Fruit fly (Drosophila melanogaster) whole organism, embryonic: ENCODE measurements around the gene Kdm5.

Experiments
- Ada2b ChIP-seq: fragments of 200-800 bp; sonication (Bioruptor generic); IDR thresholded peaks from 2 replicates; pipeline ENCODE4 v1.3.6; 2022; ENCODE audit warnings: missing biosample characterization, missing genetic modification characterization
- Asciz ChIP-seq: fragments of 200-800 bp; sonication (Bioruptor generic); optimal IDR thresholded peaks from 2 replicates; lab custom pipeline; 2017; ENCODE audit warnings: missing biosample characterization, mild to moderate bottlenecking, missing genetic modification characterization, missing genetic modification reagents
- B-H1 ChIP-seq: fragments of 200-800 bp; sonication (Bioruptor generic); IDR thresholded peaks from 3 replicates; pipeline ENCODE4 v1.3.6; 2022; ENCODE audit warnings: missing biosample characterization, missing genetic modification characterization
- CG11247 ChIP-seq: fragments of 200-800 bp; sonication (Bioruptor generic); IDR thresholded peaks from 2 replicates; pipeline ENCODE4 v1.3.6; 2022; ENCODE audit warnings: missing biosample characterization, missing genetic modification characterization
- CG11398 ChIP-seq: fragments of 200-800 bp; sonication (Bioruptor generic); optimal IDR thresholded peaks from 2 replicates; lab custom pipeline; 2016; ENCODE audit warnings: missing biosample characterization, missing genetic modification characterization
- CG14667 ChIP-seq: fragments of 200-800 bp; sonication (Bioruptor generic); IDR thresholded peaks from 2 replicates; pipeline ENCODE4 v1.3.6; 2022; ENCODE audit warnings: missing biosample characterization, missing genetic modification characterization
- CG15696 ChIP-seq: fragments of 200-800 bp; sonication (Bioruptor generic); optimal IDR thresholded peaks from 2 replicates; lab custom pipeline; 2019; ENCODE audit warnings: missing biosample characterization, mild to moderate bottlenecking, missing genetic modification characterization, moderate library complexity
- CG16863 ChIP-seq: fragments of 200-800 bp; sonication (Bioruptor generic); optimal IDR thresholded peaks from 3 replicates; lab custom pipeline; 2016; ENCODE audit warnings: missing biosample characterization, missing genetic modification characterization
- CG17829 ChIP-seq: fragments of 200-800 bp; optimal IDR thresholded peaks from 2 replicates; lab custom pipeline; 2019; ENCODE audit warnings: missing biosample characterization, mild to moderate bottlenecking, missing genetic modification characterization, moderate library complexity
- CG2199 ChIP-seq: fragments of 200-800 bp; sonication (Bioruptor generic); IDR thresholded peaks from 3 replicates; pipeline ENCODE4 v1.3.6; 2022; ENCODE audit warnings: missing biosample characterization, missing genetic modification characterization
- CG2875 ChIP-seq: fragments of 200-800 bp; sonication (Bioruptor generic); optimal IDR thresholded peaks from 2 replicates; lab custom pipeline; 2017; ENCODE audit warnings: missing biosample characterization, mild to moderate bottlenecking, missing genetic modification characterization, missing genetic modification reagents
- CG31441 ChIP-seq: fragments of 200-800 bp; sonication (Bioruptor generic); IDR thresholded peaks from 2 replicates; pipeline ENCODE4 v1.3.6; 2022; ENCODE audit warnings: missing biosample characterization, missing genetic modification characterization
- CG34224 ChIP-seq: fragments of 200-800 bp; sonication (Bioruptor generic); IDR thresholded peaks from 3 replicates; pipeline ENCODE4 v1.3.6; 2022; ENCODE audit warnings: missing biosample characterization, missing genetic modification characterization; ENCODE audit not compliant: partially characterized antibody
- CG42726 ChIP-seq: fragments of 200-800 bp; sonication (Bioruptor generic); IDR thresholded peaks from 2 replicates; pipeline ENCODE4 v1.3.6; 2022; ENCODE audit warnings: missing biosample characterization, missing genetic modification characterization; ENCODE audit not compliant: partially characterized antibody
- CG4617 ChIP-seq: fragments of 200-800 bp; sonication (Bioruptor generic); optimal IDR thresholded peaks from 3 replicates; lab custom pipeline; 2016; ENCODE audit warnings: missing biosample characterization, missing genetic modification characterization, borderline replicate concordance
- CG4707 ChIP-seq: fragments of 200-800 bp; sonication (Bioruptor generic); optimal IDR thresholded peaks from 2 replicates; lab custom pipeline; 2018; ENCODE audit warnings: missing biosample characterization, mild to moderate bottlenecking, missing genetic modification characterization, moderate library complexity
- CG4820 ChIP-seq: fragments of 200-800 bp; sonication (Bioruptor generic); optimal IDR thresholded peaks from 3 replicates; lab custom pipeline; 2016; ENCODE audit warnings: missing biosample characterization, missing genetic modification characterization
- CG4854 ChIP-seq: fragments of 200-800 bp; sonication (Bioruptor generic); optimal IDR thresholded peaks from 2 replicates; lab custom pipeline; 2016; ENCODE audit warnings: missing biosample characterization, missing genetic modification characterization, inconsistent platforms
- CG6254 ChIP-seq: fragments of 200-800 bp; sonication (Bioruptor generic); optimal IDR thresholded peaks from 3 replicates; lab custom pipeline; 2017; ENCODE audit warnings: mild to moderate bottlenecking, missing biosample characterization, missing genetic modification reagents, missing genetic modification characterization
- CG6272 ChIP-seq: fragments of 200-800 bp; sonication (Bioruptor generic); IDR thresholded peaks from 2 replicates; pipeline ENCODE4 v1.3.6; 2022; ENCODE audit warnings: missing biosample characterization, missing genetic modification characterization
- CG6683 ChIP-seq: fragments of 200-800 bp; sonication (Bioruptor generic); optimal IDR thresholded peaks from 2 replicates; lab custom pipeline; 2017; ENCODE audit warnings: missing biosample characterization, mild to moderate bottlenecking, missing genetic modification characterization, missing genetic modification reagents
- CG6854 ChIP-seq: fragments of 200-800 bp; sonication (Bioruptor generic); optimal IDR thresholded peaks from 3 replicates; lab custom pipeline; 2017; ENCODE audit warnings: missing biosample characterization, mild to moderate bottlenecking, missing genetic modification characterization
- CG9932 ChIP-seq: fragments of 200-800 bp; sonication (Bioruptor generic); IDR thresholded peaks from 2 replicates; pipeline ENCODE4 v1.3.6; 2022; ENCODE audit warnings: missing biosample characterization, missing genetic modification characterization
- CoRest ChIP-seq: fragments of 200-800 bp; sonication (Bioruptor generic); optimal IDR thresholded peaks from 3 replicates; lab custom pipeline; 2018; ENCODE audit warnings: missing biosample characterization, mild to moderate bottlenecking, missing genetic modification characterization, moderate library complexity
- E2f2 ChIP-seq: fragments of 200-800 bp; sonication (Bioruptor generic); IDR thresholded peaks from 2 replicates; pipeline ENCODE4 v1.3.6; 2022; ENCODE audit warnings: missing biosample characterization, missing genetic modification characterization
- Fer3 ChIP-seq: fragments of 200-800 bp; sonication (Bioruptor generic); optimal IDR thresholded peaks from 2 replicates; lab custom pipeline; 2018; ENCODE audit warnings: missing biosample characterization, mild to moderate bottlenecking, missing genetic modification characterization, moderate library complexity
- Gug ChIP-seq: fragments of 200-800 bp; sonication (Bioruptor generic); IDR thresholded peaks from 4 replicates; pipeline ENCODE4 v1.3.6; 2022; ENCODE audit warnings: missing biosample characterization, missing genetic modification characterization
- HLH3B ChIP-seq: fragments of 200-800 bp; sonication (Bioruptor generic); IDR thresholded peaks from 2 replicates; pipeline ENCODE4 v1.3.6; 2022; ENCODE audit warnings: missing biosample characterization, missing genetic modification characterization
- Hr3 ChIP-seq: fragments of 200-800 bp; sonication (Bioruptor generic); optimal IDR thresholded peaks from 3 replicates; lab custom pipeline; 2016; ENCODE audit warnings: missing biosample characterization, missing genetic modification characterization
- Meics ChIP-seq: fragments of 200-800 bp; sonication (Bioruptor generic); optimal IDR thresholded peaks from 2 replicates; lab custom pipeline; 2017; ENCODE audit warnings: missing biosample characterization, mild to moderate bottlenecking, missing genetic modification characterization
- Myb ChIP-seq: fragments of 200-800 bp; sonication (Bioruptor generic); optimal IDR thresholded peaks from 2 replicates; lab custom pipeline; 2016; ENCODE audit warnings: missing biosample characterization, missing genetic modification characterization
- Nf-YB ChIP-seq: fragments of 200-800 bp; sonication (Bioruptor generic); optimal IDR thresholded peaks from 3 replicates; lab custom pipeline; 2019; ENCODE audit warnings: missing biosample characterization, mild to moderate bottlenecking, missing genetic modification characterization, moderate library complexity
- Ravus ChIP-seq: fragments of 200-800 bp; sonication (Bioruptor generic); IDR thresholded peaks from 2 replicates; pipeline ENCODE4 v1.3.6; 2022; ENCODE audit warnings: missing biosample characterization, missing genetic modification characterization
- Sry-β ChIP-seq: fragments of 200-800 bp; sonication (Bioruptor generic); optimal IDR thresholded peaks from 2 replicates; lab custom pipeline; 2018; ENCODE audit warnings: missing biosample characterization, mild to moderate bottlenecking, missing genetic modification characterization, moderate library complexity
- Sry-δ ChIP-seq: fragments of 200-800 bp; sonication (Bioruptor generic); optimal IDR thresholded peaks from 2 replicates; lab custom pipeline; 2016; ENCODE audit warnings: missing biosample characterization, missing genetic modification characterization
- al ChIP-seq: fragments of 200-800 bp; sonication (Bioruptor generic); IDR thresholded peaks from 2 replicates; pipeline ENCODE4 v1.3.6; 2022; ENCODE audit warnings: missing biosample characterization, missing genetic modification characterization
- bowl ChIP-seq: fragments of 200-800 bp; sonication (Bioruptor generic); IDR thresholded peaks from 2 replicates; pipeline ENCODE4 v1.3.6; 2022; ENCODE audit warnings: missing biosample characterization, missing genetic modification characterization
- en ChIP-seq: fragments of 200-800 bp; sonication (Bioruptor generic); optimal IDR thresholded peaks from 2 replicates; lab custom pipeline; 2016; ENCODE audit warnings: missing biosample characterization, missing genetic modification characterization
- exex ChIP-seq: fragments of 200-800 bp; sonication (Bioruptor generic); optimal IDR thresholded peaks from 4 replicates; lab custom pipeline; 2018; ENCODE audit warnings: missing biosample characterization, mild to moderate bottlenecking, missing genetic modification characterization, moderate library complexity
- fu2 ChIP-seq: fragments of 200-800 bp; sonication (Bioruptor generic); optimal IDR thresholded peaks from 2 replicates; lab custom pipeline; 2016; ENCODE audit warnings: missing biosample characterization, missing genetic modification characterization
- h ChIP-seq: fragments of >200 bp; optimal IDR thresholded peaks from 2 replicates; lab custom pipeline; 2017
- kni ChIP-seq: fragments of 200-800 bp; sonication (Bioruptor generic); optimal IDR thresholded peaks from 3 replicates; lab custom pipeline; 2017; ENCODE audit warnings: mild to moderate bottlenecking, missing biosample characterization, missing genetic modification reagents, missing genetic modification characterization
- p53 ChIP-seq: fragments of 200-800 bp; sonication (Bioruptor generic); optimal IDR thresholded peaks from 2 replicates; lab custom pipeline; 2016; ENCODE audit warnings: missing biosample characterization, missing genetic modification characterization
- salm ChIP-seq: fragments of 200-800 bp; sonication (Bioruptor generic); optimal IDR thresholded peaks from 2 replicates; lab custom pipeline; 2018; ENCODE audit warnings: missing biosample characterization, mild to moderate bottlenecking, missing genetic modification characterization
- scrt ChIP-seq: fragments of 200-800 bp; sonication (Bioruptor generic); optimal IDR thresholded peaks from 2 replicates; lab custom pipeline; 2018; ENCODE audit warnings: missing biosample characterization, mild to moderate bottlenecking, missing genetic modification characterization, moderate library complexity
- slou ChIP-seq: fragments of 200-800 bp; sonication (Bioruptor generic); optimal IDR thresholded peaks from 3 replicates; lab custom pipeline; 2016; ENCODE audit warnings: missing biosample characterization, missing genetic modification characterization
- stc ChIP-seq: fragments of 200-800 bp; sonication (Bioruptor generic); IDR thresholded peaks from 2 replicates; pipeline ENCODE4 v1.3.6; 2022; ENCODE audit warnings: missing biosample characterization, missing genetic modification characterization
- tgo ChIP-seq: fragments of 200-800 bp; sonication (Bioruptor generic); IDR thresholded peaks from 3 replicates; pipeline ENCODE4 v1.3.6; 2022; ENCODE audit warnings: missing biosample characterization, missing genetic modification characterization
- zen2 ChIP-seq: fragments of 200-800 bp; sonication (Bioruptor generic); IDR thresholded peaks from 3 replicates; pipeline ENCODE4 v1.3.6; 2022; ENCODE audit warnings: missing biosample characterization, missing genetic modification characterization; ENCODE audit not compliant: partially characterized antibody

Kdm5 gene

DNA sequence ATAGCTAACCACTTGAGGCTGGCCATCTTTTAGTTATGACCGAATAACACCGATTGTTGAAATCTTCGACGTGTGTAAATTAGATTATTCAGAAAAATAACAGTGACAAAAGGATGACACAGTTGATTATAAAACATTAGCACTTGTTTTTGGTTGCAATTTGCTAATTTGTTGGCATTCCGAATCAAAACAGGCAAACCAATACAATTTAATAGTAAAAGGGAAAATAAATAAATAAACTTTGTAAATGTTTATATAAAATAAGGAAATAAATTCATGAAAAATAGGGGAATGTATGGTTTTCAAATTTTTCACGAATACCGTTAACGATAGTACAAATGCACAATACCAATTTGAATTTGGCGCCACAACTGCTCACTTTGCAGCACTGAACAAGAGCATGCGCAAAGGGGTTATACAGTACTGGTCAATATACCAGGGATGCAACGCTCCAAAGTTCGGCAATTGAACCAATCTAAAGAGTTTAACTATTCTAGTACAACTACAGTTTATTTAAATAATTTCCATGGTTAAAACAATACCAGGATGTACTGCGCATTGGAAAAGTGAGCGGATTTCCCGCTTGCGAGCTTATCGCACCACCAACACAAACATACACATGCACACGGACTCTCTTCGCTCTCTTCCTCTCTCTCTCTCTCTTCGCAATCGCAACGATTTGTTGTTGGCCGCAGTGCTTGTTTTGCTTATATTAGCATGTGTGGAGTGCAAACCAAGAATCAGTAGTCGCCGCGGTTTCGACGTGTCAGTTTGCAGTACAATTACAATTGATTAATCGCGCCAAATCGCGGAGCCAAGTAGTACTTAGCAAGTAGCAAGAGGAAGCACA is 55.8 kb downstream of the Kdm5 start, which contains the start of the genes Sfp26Ad and Gpdh1:
Sfp26Ad (minus strand) TSS at position 76 of the 850 bp plus-strand sequence.
Gpdh1 (plus strand) TSS at position 415 of the 850 bp plus-strand sequence.
- TF ChIP-seq CG42726 (GFP tag; lab: Robert Waterston, UW) (0 out of 2 replicates have a peak, but pooled peaks have one; percentile 17), CG4820 (GFP tag; lab: Kevin White, UChicago) (peak; percentile 66), en (GFP tag; lab: Kevin White, UChicago) (peak; percentile 67), Ada2b (GFP tag; lab: Robert Waterston, UW) (peak; percentile 54; the same call in 1 of the 2 replicates), Meics (GFP tag; lab: Kevin White, UChicago) (peak; percentile 74), slou (GFP tag; lab: Kevin White, UChicago) (peak; percentile 74), Hr3 (peak; percentile 70), h (lab: Kevin White, UChicago) (no peak), p53 (GFP tag; lab: Kevin White, UChicago) (peak; percentile 38), CG4707 (GFP tag; lab: Kevin White, UChicago) (peak; percentile 13), tgo (GFP tag; lab: Robert Waterston, UW) (peak; percentile 44; the same call in 2 of the 3 replicates), B-H1 (GFP tag; lab: Robert Waterston, UW) (no peak), CG17829 (tag; lab: Kevin White, UChicago) (peak; percentile 73), bowl (GFP tag; lab: Robert Waterston, UW) (no peak), CG9932 (GFP tag; lab: Robert Waterston, UW) (peak; percentile 92), Asciz (GFP tag; lab: Kevin White, UChicago) (peak; percentile 5), CG34224 (GFP tag; lab: Robert Waterston, UW) (peak; percentile 22; the same call in 1 of the 3 replicates), CG16863 (peak; percentile 46), E2f2 (GFP tag; lab: Robert Waterston, UW) (peak; percentile 100), CG6683 (GFP tag; lab: Kevin White, UChicago) (peak; percentile 30), Gug (GFP tag; lab: Robert Waterston, UW) (peak; percentile 50; the same call in 3 of the 4 replicates), CG31441 (peak; percentile 50), CG4854 (GFP tag; lab: Kevin White, UChicago) (peak; percentile 64), Sry-δ (GFP tag; lab: Kevin White, UChicago) (peak; percentile 68), Fer3 (tag; lab: Kevin White, UChicago) (peak; percentile 61), kni (GFP tag; lab: Kevin White, UChicago) (peak; percentile 60), zen2 (GFP tag; lab: Robert Waterston, UW) (no peak), scrt (GFP tag; lab: Kevin White, UChicago) (peak; percentile 36), Sry-β (GFP tag; lab: Kevin White, UChicago) (no peak), CG2875 (GFP tag; lab: Kevin White, UChicago) (peak; percentile 61), CG6272 (GFP tag; lab: Robert Waterston, UW) (no peak; the same call in 1 of the 2 replicates), Myb (GFP tag; lab: Kevin White, UChicago) (peak; percentile 71), CG6854 (GFP tag; lab: Kevin White, UChicago) (peak; percentile 47), CG15696 (tag; lab: Kevin White, UChicago) (peak; percentile 46), stc (peak; percentile 46), exex (tag; lab: Kevin White, UChicago) (peak; percentile 66), CG4617 (GFP tag; lab: Kevin White, UChicago) (peak; percentile 91), CG11247 (GFP tag; lab: Robert Waterston, UW) (peak; percentile 70), Nf-YB (GFP tag; lab: Kevin White, UChicago) (peak; percentile 61), salm (tag; lab: Kevin White, UChicago) (peak; percentile 60), CG11398 (GFP tag; lab: Kevin White, UChicago) (peak; percentile 12), CoRest (peak; percentile 72), Ravus (GFP tag; lab: Robert Waterston, UW) (no peak), fu2 (GFP tag; lab: Kevin White, UChicago) (peak; percentile 54), CG14667 (GFP tag; lab: Robert Waterston, UW) (peak; percentile 45), HLH3B (peak; percentile 71), CG6254 (GFP tag; lab: Kevin White, UChicago) (peak; percentile 2), al (peak; percentile 48; the same call in 1 of the 2 replicates), CG2199 (peak; percentile 72; the same call in 2 of the 3 replicates)
